Worm (Caenorhabditis elegans) whole organism, mixed stage, embryonic: ENCODE measurements around the gene C15H11.13.

ENCODE experiments used
- M03D4.4 ChIP-seq: sonication (generic microtip); optimal IDR thresholded peaks from 2 replicates; lab custom pipeline; 2017; ENCODE audit warnings: mild to moderate bottlenecking, missing genetic modification characterization, missing compliant biosample characterization
- bed-3 ChIP-seq: fragments of 200-800 bp; sonication (Bioruptor generic); optimal IDR thresholded peaks from 3 replicates; lab custom pipeline; 2018; ENCODE audit warnings: mild to moderate bottlenecking, missing genetic modification characterization, moderate library complexity, missing compliant biosample characterization
- ceh-39 ChIP-seq: fragments of 150-350 bp; optimal IDR thresholded peaks from 2 replicates; lab custom pipeline; 2014; ENCODE audit warnings: missing biosample characterization, missing genetic modification characterization
- ceh-43 ChIP-seq: fragments of 200-800 bp; sonication (Bioruptor generic); optimal IDR thresholded peaks from 2 replicates; lab custom pipeline; 2018; ENCODE audit warnings: mild to moderate bottlenecking, missing genetic modification characterization, moderate library complexity, missing compliant biosample characterization
- ceh-83 ChIP-seq: fragments of 200-800 bp; sonication (Bioruptor generic); optimal IDR thresholded peaks from 2 replicates; lab custom pipeline; 2018; ENCODE audit warnings: mild to moderate bottlenecking, missing genetic modification characterization, missing compliant biosample characterization
- ces-1 ChIP-seq: fragments of 150-350 bp; optimal IDR thresholded peaks from 2 replicates; lab custom pipeline; 2014; ENCODE audit warnings: missing biosample characterization, missing genetic modification reagents, missing genetic modification characterization
- cnd-1 ChIP-seq: fragments of 200-800 bp; sonication (Bioruptor generic); optimal IDR thresholded peaks from 2 replicates; lab custom pipeline; 2018; ENCODE audit warnings: mild to moderate bottlenecking, missing genetic modification characterization, missing compliant biosample characterization
- drap-1 ChIP-seq: fragments of 200-800 bp; sonication (Bioruptor generic); optimal IDR thresholded peaks from 3 replicates; lab custom pipeline; 2018; ENCODE audit warnings: mild to moderate bottlenecking, missing genetic modification characterization, missing compliant biosample characterization
- elt-1 ChIP-seq: sonication (generic microtip); optimal IDR thresholded peaks from 2 replicates; lab custom pipeline; 2017; ENCODE audit warnings: missing genetic modification characterization, mild to moderate bottlenecking, missing compliant biosample characterization, antibody characterized with exemption, moderate library complexity, borderline replicate concordance; ENCODE audit not compliant: insufficient read depth
- elt-3 ChIP-seq: fragments of 150-350 bp; optimal IDR thresholded peaks from 2 replicates; lab custom pipeline; 2014; ENCODE audit warnings: missing biosample characterization, missing genetic modification characterization
- flh-1 ChIP-seq: fragments of 200-800 bp; sonication (Bioruptor generic); optimal IDR thresholded peaks from 2 replicates; lab custom pipeline; 2018; ENCODE audit warnings: mild to moderate bottlenecking, missing genetic modification characterization, moderate library complexity, missing compliant biosample characterization
- ham-2 ChIP-seq: fragments of 200-800 bp; sonication (Bioruptor generic); optimal IDR thresholded peaks from 2 replicates; lab custom pipeline; 2018; ENCODE audit warnings: mild to moderate bottlenecking, missing genetic modification characterization, missing compliant biosample characterization
- hlh-1 ChIP-seq: fragments of 150-350 bp; optimal IDR thresholded peaks from 2 replicates; lab custom pipeline; 2014; ENCODE audit warnings: missing biosample characterization, missing genetic modification reagents, missing genetic modification characterization
- lin-13 ChIP-seq: fragments of 150-350 bp; optimal IDR thresholded peaks from 2 replicates; lab custom pipeline; 2014; ENCODE audit warnings: missing biosample characterization, missing genetic modification characterization
- lin-32 ChIP-seq: fragments of 200-800 bp; sonication (Bioruptor generic); optimal IDR thresholded peaks from 2 replicates; lab custom pipeline; 2018; ENCODE audit warnings: mild to moderate bottlenecking, missing genetic modification characterization, missing compliant biosample characterization
- mab-5 ChIP-seq: fragments of 150-350 bp; optimal IDR thresholded peaks from 2 replicates; lab custom pipeline; 2014; ENCODE audit warnings: missing biosample characterization, missing genetic modification characterization
- mep-1 ChIP-seq: fragments of 150-350 bp; optimal IDR thresholded peaks from 2 replicates; lab custom pipeline; 2017; ENCODE audit warnings: missing biosample characterization, missing genetic modification reagents, missing genetic modification characterization, inconsistent platforms
- mls-2 ChIP-seq: sonication (generic microtip); optimal IDR thresholded peaks from 2 replicates; lab custom pipeline; 2016; ENCODE audit warnings: mild to moderate bottlenecking, missing genetic modification characterization, moderate library complexity, missing compliant biosample characterization
- nhr-12 ChIP-seq: fragments of 150-350 bp; optimal IDR thresholded peaks from 2 replicates; lab custom pipeline; 2014; ENCODE audit warnings: missing biosample characterization, missing genetic modification characterization
- nhr-237 ChIP-seq: fragments of 150-350 bp; optimal IDR thresholded peaks from 2 replicates; lab custom pipeline; 2014; ENCODE audit warnings: missing biosample characterization, missing genetic modification characterization
- nhr-28 ChIP-seq: fragments of 150-350 bp; optimal IDR thresholded peaks from 2 replicates; lab custom pipeline; 2014; ENCODE audit warnings: missing biosample characterization, missing genetic modification characterization
- nhr-76 ChIP-seq: sonication (generic microtip); optimal IDR thresholded peaks from 2 replicates; lab custom pipeline; 2017; ENCODE audit warnings: missing biosample characterization, missing genetic modification characterization
- pha-4 ChIP-seq: fragments of 150-350 bp; optimal IDR thresholded peaks from 2 replicates; lab custom pipeline; 2018; ENCODE audit warnings: missing biosample characterization, missing genetic modification reagents, missing genetic modification characterization
- snpc-4 ChIP-seq: fragments of 150-350 bp; optimal IDR thresholded peaks from 2 replicates; lab custom pipeline; 2014; ENCODE audit warnings: missing biosample characterization, missing genetic modification characterization
- tbx-8 ChIP-seq: fragments of 200-800 bp; sonication (Bioruptor generic); optimal IDR thresholded peaks from 2 replicates; lab custom pipeline; 2018; ENCODE audit warnings: mild to moderate bottlenecking, missing genetic modification characterization, moderate library complexity, missing compliant biosample characterization
- unc-120 ChIP-seq: sonication (generic microtip); optimal IDR thresholded peaks from 2 replicates; lab custom pipeline; 2017; ENCODE audit warnings: missing genetic modification characterization, missing compliant biosample characterization; ENCODE audit not compliant: poor library complexity, severe bottlenecking
- unc-39 ChIP-seq: fragments of 150-350 bp; optimal IDR thresholded peaks from 2 replicates; lab custom pipeline; 2014; ENCODE audit warnings: missing biosample characterization, missing genetic modification characterization
- unc-62 ChIP-seq: fragments of 150-350 bp; optimal IDR thresholded peaks from 2 replicates; lab custom pipeline; 2014; ENCODE audit warnings: missing biosample characterization, missing genetic modification reagents, missing genetic modification characterization
- zip-8 ChIP-seq: fragments of 150-350 bp; optimal IDR thresholded peaks from 2 replicates; lab custom pipeline; 2014; ENCODE audit warnings: missing biosample characterization, missing genetic modification characterization
- ztf-11 ChIP-seq: fragments of 150-350 bp; optimal IDR thresholded peaks from 2 replicates; lab custom pipeline; 2014; ENCODE audit warnings: missing biosample characterization, missing genetic modification characterization

C15H11.13 gene

ce11 chrV:14369412-14369811, 25.4 kb upstream of the C15H11.13 start:
- TF ChIP-seq hlh-1 (tag; lab: Kevin White, UChicago) (no peak), flh-1 (GFP tag; lab: Kevin White, UChicago) (no peak), M03D4.4 (tag; lab: Kevin White, UChicago) (no peak), unc-39 (tag; lab: Kevin White, UChicago) (no peak), unc-120 (tag; lab: Kevin White, UChicago) (no peak), mab-5 (no peak), nhr-76 (tag; lab: Kevin White, UChicago) (no peak), ceh-83 (no peak), elt-1 (tag; lab: Kevin White, UChicago) (no peak), ham-2 (no peak), ztf-11 (no peak), mep-1 (no peak), lin-32 (GFP tag; lab: Kevin White, UChicago) (no peak), bed-3 (GFP tag; lab: Kevin White, UChicago) (no peak), ces-1 (GFP tag; lab: Kevin White, UChicago) (no peak), ceh-39 (tag; lab: Kevin White, UChicago) (no peak), snpc-4 (tag; lab: Kevin White, UChicago) (no peak), nhr-12 (tag; lab: Kevin White, UChicago) (no peak), ceh-43 (GFP tag; lab: Kevin White, UChicago) (no peak)

ce11 chrV:14372774-14373173, 22.1 kb upstream of the C15H11.13 start, which contains the start of gene unc-39:
Gene unc-39 (plus strand): TSS chrV:14373074.
- TF ChIP-seq ztf-11 (no peak), lin-13 (tag; lab: Kevin White, UChicago) (no peak), lin-32 (GFP tag; lab: Kevin White, UChicago) (no peak), nhr-28 (no peak), unc-39 (tag; lab: Kevin White, UChicago) (no peak), ceh-39 (tag; lab: Kevin White, UChicago) (no peak), tbx-8 (no peak), zip-8 (tag; lab: Kevin White, UChicago) (no peak), drap-1 (no peak), mls-2 (no peak), nhr-237 (tag; lab: Kevin White, UChicago) (no peak), ceh-83 (no peak), M03D4.4 (tag; lab: Kevin White, UChicago) (no peak), unc-120 (tag; lab: Kevin White, UChicago) (no peak), elt-3 (tag; lab: Kevin White, UChicago) (no peak), mab-5 (no peak), pha-4 (tag; lab: Kevin White, UChicago) (no peak)
- TF ChIP-seq, all 35 proteins: peak for 0

ce11 chrV:14378052-14378451, 16.8 kb upstream of the C15H11.13 start:
- TF ChIP-seq ham-2 (no peak), ceh-43 (GFP tag; lab: Kevin White, UChicago) (no peak), tbx-8 (no peak)

- no peak for TF ChIP-seq ham-2
Measured at ce11 chrV:14378986-14379385, 15.9 kb upstream of the C15H11.13 start, which contains the start of gene npr-43. Gene npr-43 (minus strand): TSS chrV:14379086.

ce11 chrV:14380242-14380641, 14.6 kb upstream of the C15H11.13 start:
- TF ChIP-seq unc-39 (tag; lab: Kevin White, UChicago) (no peak), nhr-76 (tag; lab: Kevin White, UChicago) (no peak), ham-2 (no peak), unc-62 (GFP tag; lab: Kevin White, UChicago) (no peak), drap-1 (no peak), unc-120 (tag; lab: Kevin White, UChicago) (no peak), cnd-1 (tag; lab: Kevin White, UChicago) (no peak)

ce11 chrV:14391830-14392229, 3.0 kb upstream of the C15H11.13 start, which contains the start of gene C15H11.10:
Gene C15H11.10 (plus strand): TSS chrV:14392130.
- no peak for TF ChIP-seq ztf-11
- no peak for TF ChIP-seq hlh-1 (tag; lab: Kevin White, UChicago)
